ENCODE assay signal across 1 fruit fly cellular context in genomic region chrX:19179696-19180255, dm6.
TF ChIP-seq lines count a peak whose summit lies in the region.

Gene CG7556 (minus strand): TSS chrX:19179830.
Gene CG7453 (plus strand): TSS chrX:19180173.

TF ChIP-seq in whole organism, embryonic, 481 proteins besides CTCF, POLR2A, EP300 and RAD21 (continued from another document and continues in another):
- TF ChIP-seq CG11696 (GFP tag; IDR thresholded peaks at IDR 0.05; lab: Robert Waterston, UW), result no peak
- TF ChIP-seq HLH54F (GFP tag; optimal IDR thresholded peaks at IDR 0.05; lab: Kevin White, UChicago), result peak; percentile 78
- peak; percentile 78 for TF ChIP-seq sr (GFP tag; IDR thresholded peaks at IDR 0.05; lab: Robert Waterston, UW)
- TF ChIP-seq Usf (GFP tag; optimal IDR thresholded peaks at IDR 0.05; lab: Kevin White, UChicago), result peak; percentile 30
- 0 out of 2 replicates have a peak, but pooled peaks have one; percentile 21 for TF ChIP-seq CG7372 (GFP tag; IDR thresholded peaks at IDR 0.05; lab: Robert Waterston, UW)
- no peak for TF ChIP-seq CG42726 (GFP tag; IDR thresholded peaks at IDR 0.05; lab: Robert Waterston, UW; ENCODE audit: partially characterized antibody)
- peak; percentile 54 for TF ChIP-seq Dref (GFP tag; IDR thresholded peaks at IDR 0.05; lab: Robert Waterston, UW)
- peak; percentile 78 for TF ChIP-seq ind (GFP tag; optimal IDR thresholded peaks at IDR 0.05; lab: Kevin White, UChicago)
- peak; percentile 55 for TF ChIP-seq CG33557 (GFP tag; optimal IDR thresholded peaks at IDR 0.05; lab: Kevin White, UChicago)
- 0 out of 2 replicates have a peak, but pooled peaks have one; percentile 5 for TF ChIP-seq danr (GFP tag; IDR thresholded peaks at IDR 0.05; lab: Robert Waterston, UW)
- no peak for TF ChIP-seq MTF-1 (GFP tag; optimal IDR thresholded peaks at IDR 0.05; lab: Kevin White, UChicago; ENCODE audit: borderline replicate concordance)
- peak; percentile 51; the same call in 2 of the 3 replicates for TF ChIP-seq CG7357 (GFP tag; IDR thresholded peaks at IDR 0.05; lab: Robert Waterston, UW)
- peak; percentile 76 for TF ChIP-seq CG7839 (tag; optimal IDR thresholded peaks at IDR 0.05; lab: Kevin White, UChicago)
- peak; percentile 77 for TF ChIP-seq Hr3 (GFP tag; optimal IDR thresholded peaks at IDR 0.05; lab: Kevin White, UChicago)
- no peak for TF ChIP-seq mld (GFP tag; IDR thresholded peaks at IDR 0.05; lab: Robert Waterston, UW; ENCODE audit: partially characterized antibody)
- TF ChIP-seq Blimp-1 (GFP tag; optimal IDR thresholded peaks at IDR 0.05; lab: Kevin White, UChicago), result peak; percentile 61
- TF ChIP-seq CG4854 (GFP tag; optimal IDR thresholded peaks at IDR 0.05; lab: Kevin White, UChicago), result no peak
- TF ChIP-seq ac (GFP tag; optimal IDR thresholded peaks at IDR 0.05; lab: Kevin White, UChicago), result no peak
- TF ChIP-seq vnd (GFP tag; IDR thresholded peaks at IDR 0.05; lab: Robert Waterston, UW; ENCODE audit: partially characterized antibody), result no peak
- peak; percentile 69 for TF ChIP-seq Oli (tag; optimal IDR thresholded peaks at IDR 0.05; lab: Kevin White, UChicago)
- no peak for TF ChIP-seq CkIIα-i1 (GFP tag; IDR thresholded peaks at IDR 0.05; lab: Robert Waterston, UW)
- TF ChIP-seq CG12071 (GFP tag; optimal IDR thresholded peaks at IDR 0.05; lab: Kevin White, UChicago), result no peak
- TF ChIP-seq Doc3 (GFP tag; IDR thresholded peaks at IDR 0.05; lab: Robert Waterston, UW; ENCODE audit: partially characterized antibody), result no peak
- no peak for TF ChIP-seq CG4707 (GFP tag; optimal IDR thresholded peaks at IDR 0.05; lab: Kevin White, UChicago)
- TF ChIP-seq GATAe (GFP tag; conservative IDR thresholded peaks at IDR 0.05; lab: Robert Waterston, UW), result no peak
- TF ChIP-seq MESR4 (GFP tag; optimal IDR thresholded peaks at IDR 0.05; lab: Kevin White, UChicago), result no peak
- TF ChIP-seq CG2202 (tag; optimal IDR thresholded peaks at IDR 0.05; lab: Kevin White, UChicago), result peak; percentile 11
- peak; percentile 52 for TF ChIP-seq CG8290 (GFP tag; optimal IDR thresholded peaks at IDR 0.05; lab: Kevin White, UChicago)
- TF ChIP-seq CG8290 (tag; optimal IDR thresholded peaks at IDR 0.05; lab: Kevin White, UChicago), result peak in 1 of 2 experiments; percentile 27
- no peak for TF ChIP-seq kah (GFP tag; optimal IDR thresholded peaks at IDR 0.05; lab: Kevin White, UChicago)
- peak; percentile 44 for TF ChIP-seq CG11723 (GFP tag; optimal IDR thresholded peaks at IDR 0.05; lab: Kevin White, UChicago)
- peak; percentile 46 for TF ChIP-seq CG3163 (GFP tag; optimal IDR thresholded peaks at IDR 0.05; lab: Kevin White, UChicago)
- peak; percentile 74 for TF ChIP-seq CG15696 (tag; optimal IDR thresholded peaks at IDR 0.05; lab: Kevin White, UChicago)
- TF ChIP-seq pnt (GFP tag; optimal IDR thresholded peaks at IDR 0.05; lab: Kevin White, UChicago), result peak; percentile 67
- TF ChIP-seq sima (GFP tag; optimal IDR thresholded peaks at IDR 0.05; lab: Kevin White, UChicago), result peak; percentile 33
- no peak for TF ChIP-seq otp (GFP tag; IDR thresholded peaks at IDR 0.05; lab: Robert Waterston, UW)
- no peak for TF ChIP-seq CG10565 (GFP tag; optimal IDR thresholded peaks at IDR 0.05; lab: Kevin White, UChicago)
- no peak for TF ChIP-seq Doc2 (GFP tag; IDR thresholded peaks at IDR 0.05; lab: Robert Waterston, UW)
- no peak for TF ChIP-seq CG6854 (GFP tag; optimal IDR thresholded peaks at IDR 0.05; lab: Kevin White, UChicago)
- TF ChIP-seq Awh (GFP tag; IDR thresholded peaks at IDR 0.05; lab: Robert Waterston, UW), result no peak
- peak; percentile 68 for TF ChIP-seq CG15601 (tag; optimal IDR thresholded peaks at IDR 0.05; lab: Kevin White, UChicago)
- TF ChIP-seq lilli (GFP tag; optimal IDR thresholded peaks at IDR 0.05; lab: Kevin White, UChicago), result peak; percentile 87
- 0 out of 2 replicates have a peak, but pooled peaks have one; percentile 27 for TF ChIP-seq CG17328 (GFP tag; IDR thresholded peaks at IDR 0.05; lab: Robert Waterston, UW)
- 0 out of 3 replicates have a peak, but pooled peaks have one; percentile 26 for TF ChIP-seq C15 (GFP tag; IDR thresholded peaks at IDR 0.05; lab: Robert Waterston, UW)
- peak; percentile 77 for TF ChIP-seq CG15269 (tag; optimal IDR thresholded peaks at IDR 0.05; lab: Kevin White, UChicago)
- peak; percentile 76 for TF ChIP-seq Abd-B (GFP tag; optimal IDR thresholded peaks at IDR 0.05; lab: Kevin White, UChicago)
- 0 out of 2 replicates have a peak, but pooled peaks have one; percentile 9 for TF ChIP-seq onecut (GFP tag; IDR thresholded peaks at IDR 0.05; lab: Robert Waterston, UW)
- TF ChIP-seq Mad (GFP tag; optimal IDR thresholded peaks at IDR 0.05; lab: Kevin White, UChicago), result peak; percentile 60
- TF ChIP-seq CG9437 (GFP tag; optimal IDR thresholded peaks at IDR 0.05; lab: Kevin White, UChicago), result peak; percentile 54
- TF ChIP-seq CG12391 (tag; optimal IDR thresholded peaks at IDR 0.05; lab: Kevin White, UChicago), result peak; percentile 89
- TF ChIP-seq CG43689 (GFP tag; IDR thresholded peaks at IDR 0.05; lab: Robert Waterston, UW), result no peak
- no peak for TF ChIP-seq Dip2 (GFP tag; IDR thresholded peaks at IDR 0.05; lab: Robert Waterston, UW)
- TF ChIP-seq pho (GFP tag; optimal IDR thresholded peaks at IDR 0.05; lab: Kevin White, UChicago), result peak; percentile 79
- peak; percentile 55 for TF ChIP-seq repo (GFP tag; optimal IDR thresholded peaks at IDR 0.05; lab: Kevin White, UChicago)
- TF ChIP-seq Dll (GFP tag; IDR thresholded peaks at IDR 0.05; lab: Robert Waterston, UW; ENCODE audit: partially characterized antibody), result no peak
- peak; percentile 33 for TF ChIP-seq tup (GFP tag; optimal IDR thresholded peaks at IDR 0.05; lab: Kevin White, UChicago)
- peak; percentile 73 for TF ChIP-seq Ptx1 (GFP tag; IDR thresholded peaks at IDR 0.05; lab: Robert Waterston, UW)
- TF ChIP-seq nau (GFP tag; optimal IDR thresholded peaks at IDR 0.05; lab: Kevin White, UChicago), result peak; percentile 34
- peak; percentile 54 for TF ChIP-seq CG34376 (GFP tag; optimal IDR thresholded peaks at IDR 0.05; lab: Kevin White, UChicago)
- no peak for TF ChIP-seq Vsx1 (GFP tag; optimal IDR thresholded peaks at IDR 0.05; lab: Kevin White, UChicago)
- no peak for TF ChIP-seq hkb (optimal IDR thresholded peaks at IDR 0.05; lab: Kevin White, UChicago)
- TF ChIP-seq hkb (GFP tag; IDR thresholded peaks at IDR 0.05; lab: Robert Waterston, UW), result peak; percentile 58; the same call in 1 of the 2 replicates
- TF ChIP-seq Dad (GFP tag; optimal IDR thresholded peaks at IDR 0.05; lab: Kevin White, UChicago), result peak; percentile 19
- TF ChIP-seq CG16863 (GFP tag; optimal IDR thresholded peaks at IDR 0.05; lab: Kevin White, UChicago), result peak; percentile 73
- no peak for TF ChIP-seq bigmax (GFP tag; optimal IDR thresholded peaks at IDR 0.05; lab: Kevin White, UChicago)
- peak; percentile 65 for TF ChIP-seq vvl (GFP tag; IDR thresholded peaks at IDR 0.05; lab: Robert Waterston, UW)
- TF ChIP-seq CG31388 (GFP tag; optimal IDR thresholded peaks at IDR 0.05; lab: Kevin White, UChicago), result peak; percentile 9
- no peak for TF ChIP-seq ham (GFP tag; IDR thresholded peaks at IDR 0.05; lab: Robert Waterston, UW)
- no peak for TF ChIP-seq Mrtf (GFP tag; IDR thresholded peaks at IDR 0.05; lab: Robert Waterston, UW)
- no peak for TF ChIP-seq CG8765 (GFP tag; IDR thresholded peaks at IDR 0.05; lab: Robert Waterston, UW)
- no peak for TF ChIP-seq prd (optimal IDR thresholded peaks at IDR 0.05; lab: Kevin White, UChicago)
- peak; percentile 71 for TF ChIP-seq prd (GFP tag; IDR thresholded peaks at IDR 0.05; lab: Robert Waterston, UW)
- TF ChIP-seq CG2712 (tag; optimal IDR thresholded peaks at IDR 0.05; lab: Kevin White, UChicago), result peak; percentile 80
- TF ChIP-seq CG14667 (GFP tag; IDR thresholded peaks at IDR 0.05; lab: Robert Waterston, UW), result peak; percentile 28; the same call in 1 of the 2 replicates
- peak; percentile 57 for TF ChIP-seq CG17359 (tag; optimal IDR thresholded peaks at IDR 0.05; lab: Kevin White, UChicago)
- TF ChIP-seq CG13624 (GFP tag; optimal IDR thresholded peaks at IDR 0.05; lab: Kevin White, UChicago), result peak; percentile 79
- no peak for TF ChIP-seq HLHmδ (GFP tag; optimal IDR thresholded peaks at IDR 0.05; lab: Kevin White, UChicago)
- TF ChIP-seq Kr (GFP tag; optimal IDR thresholded peaks at IDR 0.05; lab: Kevin White, UChicago), result no peak
- TF ChIP-seq Sox100B (GFP tag; optimal IDR thresholded peaks at IDR 0.05; lab: Kevin White, UChicago), result peak; percentile 77
- TF ChIP-seq gt (GFP tag; IDR thresholded peaks at IDR 0.05; lab: Robert Waterston, UW), result no peak
- peak; percentile 81 for TF ChIP-seq CG10543 (GFP tag; optimal IDR thresholded peaks at IDR 0.05; lab: Kevin White, UChicago)
- TF ChIP-seq Dp (GFP tag; optimal IDR thresholded peaks at IDR 0.05; lab: Kevin White, UChicago), result peak; percentile 14
- TF ChIP-seq lmd (GFP tag; IDR thresholded peaks at IDR 0.05; lab: Robert Waterston, UW), result peak; percentile 56
- peak; percentile 51 for TF ChIP-seq Nf-YB (GFP tag; optimal IDR thresholded peaks at IDR 0.05; lab: Kevin White, UChicago)
- TF ChIP-seq Max (GFP tag; optimal IDR thresholded peaks at IDR 0.05; lab: Kevin White, UChicago), result peak; percentile 83
- peak; percentile 69 to 70 for TF ChIP-seq Hr51 (GFP tag; optimal IDR thresholded peaks at IDR 0.05; lab: Kevin White, UChicago)
- TF ChIP-seq ato (GFP tag; IDR thresholded peaks at IDR 0.05; lab: Robert Waterston, UW; ENCODE audit: partially characterized antibody), result no peak
- TF ChIP-seq CG4424 (GFP tag; optimal IDR thresholded peaks at IDR 0.05; lab: Kevin White, UChicago), result peak; percentile 79
- TF ChIP-seq Dfd (GFP tag; optimal IDR thresholded peaks at IDR 0.05; lab: Kevin White, UChicago), result no peak
- peak; percentile 4 for TF ChIP-seq sd (tag; optimal IDR thresholded peaks at IDR 0.05; lab: Kevin White, UChicago)
- peak; percentile 66 for TF ChIP-seq Atf6 (GFP tag; IDR thresholded peaks at IDR 0.05; lab: Robert Waterston, UW)
- no peak for TF ChIP-seq CG6175 (GFP tag; IDR thresholded peaks at IDR 0.05; lab: Robert Waterston, UW)
- peak; percentile 80 for TF ChIP-seq nmo (GFP tag; optimal IDR thresholded peaks at IDR 0.05; lab: Kevin White, UChicago)
- peak; percentile 69 for TF ChIP-seq Rfx (GFP tag; IDR thresholded peaks at IDR 0.05; lab: Robert Waterston, UW)
- peak; percentile 80 for TF ChIP-seq YL-1 (GFP tag; optimal IDR thresholded peaks at IDR 0.05; lab: Kevin White, UChicago)
- TF ChIP-seq CG5953 (GFP tag; IDR thresholded peaks at IDR 0.05; lab: Robert Waterston, UW), result no peak
- TF ChIP-seq Ssrp (tag; optimal IDR thresholded peaks at IDR 0.05; lab: Kevin White, UChicago), result peak; percentile 70
- peak; percentile 75 for TF ChIP-seq sug (tag; optimal IDR thresholded peaks at IDR 0.05; lab: Kevin White, UChicago)
- TF ChIP-seq esg (GFP tag; conservative IDR thresholded peaks at IDR 0.05; lab: Robert Waterston, UW), result peak; percentile 68
- TF ChIP-seq CG4820 (GFP tag; optimal IDR thresholded peaks at IDR 0.05; lab: Kevin White, UChicago), result peak; percentile 60
- no peak for TF ChIP-seq Scr (GFP tag; IDR thresholded peaks at IDR 0.05; lab: Robert Waterston, UW; ENCODE audit: partially characterized antibody)
- TF ChIP-seq so (GFP tag; IDR thresholded peaks at IDR 0.05; lab: Robert Waterston, UW), result 0 out of 3 replicates have a peak, but pooled peaks have one; percentile 29
- TF ChIP-seq Meics (GFP tag; optimal IDR thresholded peaks at IDR 0.05; lab: Kevin White, UChicago), result peak; percentile 73
- TF ChIP-seq Sry-β (GFP tag; optimal IDR thresholded peaks at IDR 0.05; lab: Kevin White, UChicago), result peak; percentile 92
- no peak for TF ChIP-seq sens-2 (GFP tag; IDR thresholded peaks at IDR 0.05; lab: Robert Waterston, UW)
- peak; percentile 73 for TF ChIP-seq dmrt11E (tag; optimal IDR thresholded peaks at IDR 0.05; lab: Kevin White, UChicago)
- no peak for TF ChIP-seq Hey (tag; optimal IDR thresholded peaks at IDR 0.05; lab: Kevin White, UChicago)
- TF ChIP-seq zfh2 (GFP tag; optimal IDR thresholded peaks at IDR 0.05; lab: Kevin White, UChicago), result peak; percentile 83
- peak; percentile 29 for TF ChIP-seq psq (GFP tag; optimal IDR thresholded peaks at IDR 0.05; lab: Kevin White, UChicago)
- peak; percentile 58 for TF ChIP-seq Bteb2 (GFP tag; optimal IDR thresholded peaks at IDR 0.05; lab: Kevin White, UChicago)
- TF ChIP-seq HmgD (GFP tag; optimal IDR thresholded peaks at IDR 0.05; lab: Kevin White, UChicago), result peak; percentile 28
- peak; percentile 22 for TF ChIP-seq tap (tag; optimal IDR thresholded peaks at IDR 0.05; lab: Kevin White, UChicago)
- TF ChIP-seq CG9609 (GFP tag; optimal IDR thresholded peaks at IDR 0.05; lab: Kevin White, UChicago), result peak; percentile 77
- no peak for TF ChIP-seq CG16779 (GFP tag; IDR thresholded peaks at IDR 0.05; lab: Robert Waterston, UW)
- peak; percentile 17 for TF ChIP-seq CG10274 (GFP tag; optimal IDR thresholded peaks at IDR 0.05; lab: Kevin White, UChicago)
- TF ChIP-seq Antp (GFP tag; optimal IDR thresholded peaks at IDR 0.05; lab: Kevin White, UChicago), result peak; percentile 59
- peak; percentile 68 for TF ChIP-seq CG9876 (GFP tag; optimal IDR thresholded peaks at IDR 0.05; lab: Kevin White, UChicago)
- peak; percentile 70 for TF ChIP-seq CG9932 (GFP tag; IDR thresholded peaks at IDR 0.05; lab: Robert Waterston, UW)
- no peak for TF ChIP-seq run (tag; optimal IDR thresholded peaks at IDR 0.05; lab: Kevin White, UChicago)
- TF ChIP-seq CG6813 (GFP tag; optimal IDR thresholded peaks at IDR 0.05; lab: Kevin White, UChicago), result no peak
- no peak for TF ChIP-seq CG7745 (tag; optimal IDR thresholded peaks at IDR 0.05; lab: Kevin White, UChicago)
- peak; percentile 75 for TF ChIP-seq jumu (GFP tag; optimal IDR thresholded peaks at IDR 0.05; lab: Kevin White, UChicago)
- TF ChIP-seq schlank (tag; optimal IDR thresholded peaks at IDR 0.05; lab: Kevin White, UChicago), result peak; percentile 7
- peak; percentile 55 for TF ChIP-seq ab (GFP tag; optimal IDR thresholded peaks at IDR 0.05; lab: Kevin White, UChicago)
- peak; percentile 22 for TF ChIP-seq org-1 (GFP tag; optimal IDR thresholded peaks at IDR 0.05; lab: Kevin White, UChicago)
- TF ChIP-seq fd96Cb (tag; optimal IDR thresholded peaks at IDR 0.05; lab: Kevin White, UChicago), result peak; percentile 46
- no peak for TF ChIP-seq CG6791 (GFP tag; IDR thresholded peaks at IDR 0.05; lab: Robert Waterston, UW; ENCODE audit: partially characterized antibody)
- peak; percentile 26 for TF ChIP-seq CG17802 (tag; optimal IDR thresholded peaks at IDR 0.05; lab: Kevin White, UChicago)
- peak; percentile 70 for TF ChIP-seq Nf-YC (tag; optimal IDR thresholded peaks at IDR 0.05; lab: Kevin White, UChicago)
- TF ChIP-seq CG5180 (GFP tag; optimal IDR thresholded peaks at IDR 0.05; lab: Kevin White, UChicago), result peak; percentile 4
- TF ChIP-seq toy (GFP tag; IDR thresholded peaks at IDR 0.05; lab: Robert Waterston, UW), result no peak
